Worm (Caenorhabditis elegans): ENCODE data around the gene chin-1.

DNA sequence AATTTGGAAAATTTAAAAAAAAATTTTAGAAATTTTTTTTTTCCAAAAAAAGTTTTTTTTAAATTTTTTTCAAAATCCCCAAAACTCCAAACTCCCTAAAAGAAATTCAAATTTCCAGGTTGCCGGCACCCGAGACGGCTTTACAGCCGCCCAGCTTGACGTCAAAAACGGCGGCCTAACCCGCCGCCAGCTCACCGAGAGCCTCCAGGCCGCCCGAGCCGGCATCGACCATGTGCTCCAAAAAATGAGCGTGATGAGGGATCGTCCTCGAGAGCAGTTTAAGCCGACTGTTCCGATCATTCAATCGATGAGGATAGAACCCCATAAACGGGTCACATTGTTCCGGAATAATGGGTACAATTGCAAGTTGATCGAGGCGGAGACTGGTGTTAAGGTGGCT is 6.8 kb upstream of the chin-1 start:
- TF ChIP-seq nhr-11 (tag; optimal IDR thresholded peaks at IDR 0.05), result no peak
- no peak for TF ChIP-seq pqm-1 (tag; optimal IDR thresholded peaks at IDR 0.05)
- no peak for TF ChIP-seq ttx-3 (tag; optimal IDR thresholded peaks at IDR 0.05)
- no peak for TF ChIP-seq pros-1 (tag; optimal IDR thresholded peaks at IDR 0.05)
- no peak for TF ChIP-seq hlh-15 (tag; optimal IDR thresholded peaks at IDR 0.05)
- TF ChIP-seq ets-4 (tag; optimal IDR thresholded peaks at IDR 0.05), result no peak
- no peak for TF ChIP-seq ama-1 (optimal IDR thresholded peaks at IDR 0.05)
- no peak for TF ChIP-seq ceh-9 (tag; optimal IDR thresholded peaks at IDR 0.05)
- TF ChIP-seq elt-2 (tag; optimal IDR thresholded peaks at IDR 0.05), result no peak
- no peak for TF ChIP-seq unc-55 (GFP tag; optimal IDR thresholded peaks at IDR 0.05)
- no peak for TF ChIP-seq K02D7.2 (tag; optimal IDR thresholded peaks at IDR 0.05)
- no peak for TF ChIP-seq ahr-1 (tag; optimal IDR thresholded peaks at IDR 0.05)
